Fruit fly (Drosophila melanogaster) Kc167 (cell line): ENCODE measurements around the gene me31B.

Experiments used
- Myc ChIP-seq: fragments of >200 bp; optimal IDR thresholded peaks from 2 replicates; lab custom pipeline; 2017; ENCODE audit warnings: missing external identifiers
- Sin3A ChIP-seq: fragments of >200 bp; optimal IDR thresholded peaks from 2 replicates; lab custom pipeline; 2018; ENCODE audit warnings: missing external identifiers
- h ChIP-seq: fragments of >200 bp; optimal IDR thresholded peaks from 3 replicates; lab custom pipeline; 2018; ENCODE audit warnings: missing external identifiers
- insv ChIP-seq: fragments of >200 bp; optimal IDR thresholded peaks from 3 replicates; lab custom pipeline; 2018; ENCODE audit warnings: missing external identifiers
- psq ChIP-seq: fragments of >200 bp; optimal IDR thresholded peaks from 2 replicates; lab custom pipeline; 2017; ENCODE audit warnings: missing external identifiers
- ttk ChIP-seq: sonication (Bioruptor generic); optimal IDR thresholded peaks from 2 replicates; lab custom pipeline; 2017; ENCODE audit warnings: missing external identifiers

The me31B gene

dm6 chr2L:10263830-10264634 lies 24.9 kb downstream of the me31B start, which contains the start of gene REPTOR-BP:
Gene REPTOR-BP, plus strand, starts transcription at chr2L:10264125.
- TF ChIP-seq Myc (lab: Kevin White, UChicago) = no peak
- no peak for TF ChIP-seq insv
- no peak for TF ChIP-seq psq
- no peak for TF ChIP-seq h (lab: Kevin White, UChicago)
- TF ChIP-seq Sin3A (lab: Kevin White, UChicago) = no peak
- TF ChIP-seq ttk (lab: Kevin White, UChicago) = no peak

dm6 chr2L:10265129-10265528 lies 26.0 kb downstream of the me31B start, which contains the start of gene Mob3:
Gene Mob3, plus strand, starts transcription at chr2L:10265336.
- TF ChIP-seq insv = no peak
- TF ChIP-seq Myc (lab: Kevin White, UChicago) = no peak
- TF ChIP-seq psq = no peak
- TF ChIP-seq ttk (lab: Kevin White, UChicago) = no peak
- no peak for TF ChIP-seq h (lab: Kevin White, UChicago)
- TF ChIP-seq Sin3A (lab: Kevin White, UChicago) = no peak

DNA sequence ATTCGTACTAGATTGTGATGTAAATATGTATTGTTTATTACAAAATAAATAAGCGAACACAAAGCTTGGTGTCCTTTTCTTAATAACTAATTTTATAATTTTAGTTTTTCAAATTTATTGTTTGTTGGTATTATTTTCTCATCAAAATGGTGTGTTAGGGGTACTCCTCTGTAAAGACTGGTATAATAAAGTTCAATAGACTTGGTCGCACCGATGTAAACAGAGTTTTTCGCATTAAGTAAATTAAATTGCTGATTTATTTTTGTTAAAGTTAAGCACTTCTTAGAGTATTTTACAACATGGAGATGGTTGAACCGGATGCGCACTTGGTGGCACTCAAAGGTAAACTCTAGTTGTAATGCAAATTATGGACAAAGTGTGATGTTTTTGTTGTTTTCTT lies 27.4 kb downstream of the me31B start, which contains the start of gene CG4953:
TSS of gene CG4953 (plus strand) at position 193 of the 400 bp plus-strand sequence.
- TF ChIP-seq insv (no peak), psq (no peak), h (lab: Kevin White, UChicago) (no peak), Myc (lab: Kevin White, UChicago) (no peak), Sin3A (lab: Kevin White, UChicago) (no peak), ttk (lab: Kevin White, UChicago) (no peak)

DNA sequence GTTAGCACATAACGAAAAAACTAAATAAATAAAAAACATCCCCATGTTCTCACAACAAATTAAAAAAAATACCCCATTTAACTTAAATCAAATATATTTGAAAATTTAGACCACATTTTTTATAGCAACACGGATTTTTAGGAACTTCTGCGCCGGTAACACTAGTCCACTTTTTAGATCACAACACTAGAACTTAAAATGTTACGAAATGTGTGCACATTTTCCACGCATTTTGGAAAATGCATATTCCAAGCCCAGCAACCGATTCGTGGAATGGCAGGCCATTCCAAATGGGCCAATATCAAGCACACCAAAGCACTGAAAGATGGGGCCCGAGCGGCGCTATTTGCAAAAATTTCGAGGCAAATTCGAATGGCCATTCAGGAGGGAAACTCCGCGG lies 29.5 kb downstream of the me31B start, which contains the start of gene CG4957:
TSS of gene CG4957 (plus strand) at position 185 of the 400 bp plus-strand sequence.
- TF ChIP-seq insv (no peak), ttk (lab: Kevin White, UChicago) (no peak), h (lab: Kevin White, UChicago) (no peak), Myc (lab: Kevin White, UChicago) (no peak), psq (no peak), Sin3A (lab: Kevin White, UChicago) (no peak)

dm6 chr2L:10269854-10270253 lies 30.7 kb downstream of the me31B start, which contains the start of gene Mulk:
Gene Mulk, plus strand, starts transcription at chr2L:10270051.
- TF ChIP-seq h (lab: Kevin White, UChicago) = no peak
- no peak for TF ChIP-seq ttk (lab: Kevin White, UChicago)
- no peak for TF ChIP-seq psq
- no peak for TF ChIP-seq Sin3A (lab: Kevin White, UChicago)
- TF ChIP-seq insv = no peak
- TF ChIP-seq Myc (lab: Kevin White, UChicago) = no peak

dm6 chr2L:10272224-10272623 lies 33.1 kb downstream of the me31B start, which contains the start of gene trk:
Gene trk, minus strand, starts transcription at chr2L:10272324.
- TF ChIP-seq Sin3A (lab: Kevin White, UChicago) (no peak), ttk (lab: Kevin White, UChicago) (no peak), insv (no peak), psq (no peak), h (lab: Kevin White, UChicago) (no peak), Myc (lab: Kevin White, UChicago) (no peak)

- no peak for TF ChIP-seq insv
- TF ChIP-seq ttk (lab: Kevin White, UChicago) = no peak
- no peak for TF ChIP-seq h (lab: Kevin White, UChicago)
- TF ChIP-seq Sin3A (lab: Kevin White, UChicago) = no peak
- no peak for TF ChIP-seq psq
- no peak for TF ChIP-seq Myc (lab: Kevin White, UChicago)
These were observed 37.3 kb downstream of the me31B start for dm6 chr2L:10276436-10276835.

dm6 chr2L:10276846-10277245 lies 37.7 kb downstream of the me31B start:
- TF ChIP-seq Sin3A (lab: Kevin White, UChicago) = no peak

- TF ChIP-seq ttk (lab: Kevin White, UChicago) = no peak
These were observed 38.2 kb downstream of the me31B start for dm6 chr2L:10277362-10277761.

- TF ChIP-seq Sin3A (lab: Kevin White, UChicago) (no peak), h (lab: Kevin White, UChicago) (no peak), ttk (lab: Kevin White, UChicago) (no peak), psq (no peak), insv (no peak), Myc (lab: Kevin White, UChicago) (no peak)
These were observed 39.5 kb downstream of the me31B start, which contains the start of gene Utx for dm6 chr2L:10278658-10279057. Gene Utx, minus strand, starts transcription at chr2L:10278811.

DNA sequence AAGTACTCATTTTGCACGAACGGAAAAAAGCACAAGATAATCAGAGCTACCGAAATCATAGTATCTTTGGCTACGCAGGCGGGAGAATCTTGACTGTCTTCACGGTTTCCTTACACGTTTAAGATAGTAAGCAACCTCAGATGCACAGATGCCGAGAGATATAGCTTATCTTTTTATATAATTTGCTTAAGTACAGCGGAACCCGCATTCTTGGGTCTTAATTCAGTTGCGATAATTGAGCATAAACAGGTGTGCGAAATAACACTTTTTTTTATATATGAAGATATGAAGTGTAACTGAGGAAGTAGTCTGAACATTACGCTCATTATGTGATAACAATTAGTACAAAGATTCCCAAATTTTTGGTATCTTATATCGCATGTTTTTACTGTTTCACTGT lies 41.6 kb downstream of the me31B start, which contains the start of gene CG34043:
TSS of gene CG34043 (minus strand) at position 101 of the 400 bp plus-strand sequence.
- no peak for TF ChIP-seq insv
- no peak for TF ChIP-seq Sin3A (lab: Kevin White, UChicago)
- no peak for TF ChIP-seq Myc (lab: Kevin White, UChicago)
- no peak for TF ChIP-seq h (lab: Kevin White, UChicago)
- TF ChIP-seq ttk (lab: Kevin White, UChicago) = no peak
- no peak for TF ChIP-seq psq

DNA sequence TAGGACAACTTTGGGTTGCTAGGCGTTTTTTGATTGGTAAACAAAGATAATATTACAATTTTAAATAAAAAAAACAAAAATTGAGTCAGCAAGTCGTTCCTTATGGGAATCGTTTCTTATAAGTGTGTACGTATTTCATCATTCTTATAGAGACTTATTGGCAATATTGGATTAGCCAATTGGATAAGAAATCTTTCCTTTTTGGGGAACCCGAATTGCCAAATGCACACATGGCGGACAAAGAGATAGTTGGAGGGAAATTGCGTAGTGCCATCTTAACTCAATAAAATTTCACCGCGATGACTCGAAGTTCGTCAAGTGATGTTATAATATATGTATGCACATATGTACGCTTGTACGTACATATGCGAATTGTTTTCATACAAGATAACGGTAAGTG lies 52.1 kb downstream of the me31B start:
- TF ChIP-seq Myc (lab: Kevin White, UChicago) (no peak), insv (no peak), ttk (lab: Kevin White, UChicago) (no peak), h (lab: Kevin White, UChicago) (no peak), psq (no peak), Sin3A (lab: Kevin White, UChicago) (no peak)
